Worm (Caenorhabditis elegans) whole organism, L4 larva: ENCODE measurements around the gene idhg-1.

Source experiments
- egl-27 ChIP-seq: sonication (generic microtip); optimal IDR thresholded peaks from 3 replicates; lab custom pipeline; 2017; ENCODE audit warnings: missing biosample characterization, missing genetic modification reagents, missing genetic modification characterization
- lin-39 ChIP-seq: fragments of 150-350 bp; optimal IDR thresholded peaks from 2 replicates; lab custom pipeline; 2014; ENCODE audit warnings: missing biosample characterization, missing genetic modification reagents, missing genetic modification characterization
- nhr-11 ChIP-seq: fragments of 150-350 bp; optimal IDR thresholded peaks from 2 replicates; lab custom pipeline; 2014; ENCODE audit warnings: missing biosample characterization, missing genetic modification characterization

DNA sequence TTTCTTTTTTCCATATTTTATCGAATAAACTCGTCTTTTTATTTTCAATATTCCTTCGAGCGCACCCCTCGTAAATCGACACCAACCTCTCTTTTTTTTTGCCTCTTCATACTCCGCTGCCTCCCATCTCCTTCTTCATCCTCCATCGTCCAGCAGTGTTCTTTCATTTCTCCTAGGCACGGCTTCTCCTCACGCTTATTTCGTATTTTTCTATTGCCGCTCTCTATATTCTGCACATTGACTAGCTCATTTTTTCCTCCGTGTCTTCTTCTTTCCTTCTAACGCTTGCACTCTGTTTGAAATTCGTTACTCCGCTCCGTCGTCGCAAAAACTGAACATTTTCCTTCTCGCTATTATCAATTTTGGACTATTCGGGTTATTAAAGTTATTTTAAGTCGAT is 13.3 kb upstream of the idhg-1 start:
- TF ChIP-seq lin-39 (tag; lab: Kevin White, UChicago) (no peak), egl-27 (tag; lab: Kevin White, UChicago) (no peak), nhr-11 (tag; lab: Kevin White, UChicago) (no peak)
